Worm (Caenorhabditis elegans): Measurements from ENCODE around the gene his-39.
A peak's percentile ranks its signal among the peaks of the same experiment; 100 is the strongest.

his-39 gene

DNA sequence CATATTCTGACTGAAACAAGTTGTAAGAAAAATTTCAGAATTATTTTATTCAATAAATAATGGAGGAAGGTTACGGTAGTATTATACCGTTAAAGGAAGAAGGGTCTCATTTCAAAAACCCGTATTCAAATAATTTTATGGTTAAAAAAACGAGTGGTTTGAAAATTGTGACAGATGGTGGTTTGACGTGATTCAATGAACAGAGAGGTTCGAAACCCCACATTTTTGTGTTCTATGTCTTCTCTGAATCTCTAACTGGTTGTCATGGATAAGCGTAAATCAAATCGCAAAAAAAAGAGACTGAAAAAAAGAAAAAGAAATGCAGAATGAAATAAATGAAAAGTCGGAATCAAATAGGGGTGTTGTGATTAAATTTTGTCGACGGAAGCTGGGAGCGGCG, 29.0 kb upstream of the his-39 start, which contains the start of gene ZK994.6 (continued):
- TF ChIP-seq ztf-6 (GFP tag; IDR thresholded peaks at IDR 0.05) (no peak), F52B5.7 (tag; optimal IDR thresholded peaks at IDR 0.05) (no peak)

DNA sequence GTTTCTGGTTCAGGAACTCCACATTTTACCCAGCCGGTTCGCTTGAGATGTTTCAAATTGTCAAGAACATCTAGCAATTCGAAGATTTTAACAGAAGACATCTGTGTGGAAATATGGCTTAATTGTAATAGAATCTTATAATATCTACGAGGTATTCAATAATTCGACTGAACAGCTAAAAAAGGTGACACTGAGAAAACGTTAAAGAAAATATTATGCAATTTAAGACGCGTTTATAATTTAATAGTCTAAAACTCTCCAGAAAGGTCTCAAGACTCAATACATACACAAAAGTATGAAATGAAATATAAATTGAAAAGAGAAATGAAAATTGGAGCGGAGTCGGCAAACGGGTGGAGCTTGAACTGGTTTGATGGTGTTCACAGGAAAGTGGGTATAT, 23.0 kb upstream of the his-39 start, which contains the start of gene F45F2.9:
F45F2.9 (minus strand) TSS at position 101 of the 400 bp plus-strand sequence.
- peak; percentile 15 for TF ChIP-seq hrde-1 (tag; optimal IDR thresholded peaks at IDR 0.05; ENCODE audit: borderline replicate concordance)
- no peak for TF ChIP-seq nhr-179 (tag; optimal IDR thresholded peaks at IDR 0.05)

DNA sequence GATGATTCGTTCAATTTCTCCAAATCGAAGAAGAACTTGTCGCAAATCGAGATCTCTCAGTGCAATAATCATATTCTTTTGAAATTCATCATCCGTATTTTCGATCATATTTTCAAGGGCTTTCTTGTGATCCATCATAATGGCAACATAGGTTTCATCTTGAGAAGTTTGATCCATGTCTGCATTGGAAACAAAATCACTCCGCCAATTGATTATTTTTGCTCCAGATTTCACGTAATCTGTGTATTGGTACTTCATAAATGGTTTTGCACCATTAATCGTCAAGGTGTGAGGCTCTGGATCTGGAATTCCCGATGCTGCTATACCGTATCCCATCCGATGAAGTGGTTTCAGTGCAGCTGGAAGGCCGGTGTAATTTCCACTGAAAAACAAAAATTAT, 19.9 kb upstream of the his-39 start:
- TF ChIP-seq mcd-1 (GFP tag; IDR thresholded peaks at IDR 0.05) (no peak), nfya-2 (GFP tag; IDR thresholded peaks at IDR 0.05) (no peak), T26A5.8 (tag; optimal IDR thresholded peaks at IDR 0.05) (no peak), aptf-2 (GFP tag; conservative IDR thresholded peaks at IDR 0.05) (no peak), cebp-2 (GFP tag; IDR thresholded peaks at IDR 0.05) (no peak), hsf-1 (GFP tag; IDR thresholded peaks at IDR 0.05) (no peak), attf-3 (GFP tag; conservative IDR thresholded peaks at IDR 0.05) (no peak)

DNA sequence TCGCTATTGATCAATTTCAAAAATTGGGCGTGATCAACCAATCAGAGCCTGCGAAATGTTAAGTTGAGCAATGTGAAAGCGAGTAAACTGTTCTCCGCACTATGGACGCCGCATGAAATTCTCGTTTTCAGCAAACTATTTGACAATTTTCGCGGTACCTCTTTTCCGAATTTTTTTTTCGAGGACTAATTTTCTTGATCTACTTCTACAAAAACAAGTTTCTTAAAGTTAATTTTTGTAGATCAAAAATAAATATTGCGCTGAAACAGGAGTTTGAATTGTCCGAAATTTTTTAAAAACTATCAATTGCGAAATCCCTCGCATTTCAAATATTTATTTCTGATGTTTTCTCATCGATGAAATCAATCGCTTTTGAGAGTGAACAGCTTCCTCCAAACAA, 18.6 kb upstream of the his-39 start:
- no peak for TF ChIP-seq F49E8.2 (tag; optimal IDR thresholded peaks at IDR 0.05; ENCODE audit: insufficient read depth)
- peak; percentile 49 for TF ChIP-seq efl-1 (GFP tag; optimal IDR thresholded peaks at IDR 0.05)
- no peak for TF ChIP-seq lir-1 (GFP tag; conservative IDR thresholded peaks at IDR 0.05)
- TF ChIP-seq cebp-1 (GFP tag; IDR thresholded peaks at IDR 0.05) = no peak
- no peak for TF ChIP-seq cebp-1 (tag; optimal IDR thresholded peaks at IDR 0.05)
- no peak for TF ChIP-seq madf-10 (tag; optimal IDR thresholded peaks at IDR 0.05)
- TF ChIP-seq lsl-1 (GFP tag; optimal IDR thresholded peaks at IDR 0.05) = peak; percentile 5
- no peak for TF ChIP-seq tlf-1 (GFP tag; optimal IDR thresholded peaks at IDR 0.05)
- no peak for TF ChIP-seq nhr-120 (GFP tag; IDR thresholded peaks at IDR 0.05)
- no peak for TF ChIP-seq pha-4 (tag; optimal IDR thresholded peaks at IDR 0.05)
- no peak for TF ChIP-seq zim-3 (tag; optimal IDR thresholded peaks at IDR 0.05)
- peak; percentile 65 for TF ChIP-seq madf-6 (GFP tag; IDR thresholded peaks at IDR 0.05)
- TF ChIP-seq Y53G8AR.9 (GFP tag; conservative IDR thresholded peaks at IDR 0.05) = no peak
- no peak for TF ChIP-seq T07F8.4 (tag; optimal IDR thresholded peaks at IDR 0.05)
- 0 out of 2 replicates have a peak, but pooled peaks have one; percentile 15 for TF ChIP-seq madf-8 (GFP tag; conservative IDR thresholded peaks at IDR 0.05)
- TF ChIP-seq F23B12.7 (tag; optimal IDR thresholded peaks at IDR 0.05; ENCODE audit: insufficient read depth) = no peak

DNA sequence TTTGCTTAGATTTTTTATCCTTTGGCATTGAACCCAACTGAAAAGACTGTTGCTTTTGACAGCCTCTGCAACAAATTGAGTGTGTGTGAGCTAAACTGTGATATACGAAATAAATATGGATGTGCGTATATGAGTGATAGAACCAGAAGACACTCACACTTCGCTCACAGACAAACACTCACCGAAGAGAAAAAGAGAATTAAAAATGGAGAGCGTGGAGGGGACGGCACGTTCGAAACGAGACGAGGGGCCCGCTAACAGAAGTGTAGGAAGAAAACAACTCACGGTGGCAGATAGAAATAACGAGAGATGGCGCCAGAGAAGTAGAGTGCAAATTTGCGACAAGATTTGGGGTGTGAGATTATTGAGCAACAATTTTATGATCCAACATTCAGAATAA, 18.0 kb upstream of the his-39 start:
- TF ChIP-seq mes-4 (tag; optimal IDR thresholded peaks at IDR 0.05) = no peak
- TF ChIP-seq atf-7 (tag; optimal IDR thresholded peaks at IDR 0.05) = no peak
- peak; percentile 35; the same call in 1 of the 2 replicates for TF ChIP-seq hmg-1.2 (GFP tag; IDR thresholded peaks at IDR 0.05)
- peak; percentile 36; the same call in 1 of the 2 replicates for TF ChIP-seq dox-1 (GFP tag; IDR thresholded peaks at IDR 0.05)
- no peak for TF ChIP-seq F33H1.4 (GFP tag; IDR thresholded peaks at IDR 0.05)
- no peak for TF ChIP-seq D2030.7 (GFP tag; IDR thresholded peaks at IDR 0.05)
- no peak for TF ChIP-seq snpc-1.3 (tag; optimal IDR thresholded peaks at IDR 0.05; ENCODE audit: insufficient read depth)
- TF ChIP-seq snpc-1.1 (tag; optimal IDR thresholded peaks at IDR 0.05; ENCODE audit: insufficient read depth) = no peak
- peak; percentile 33 for TF ChIP-seq dpff-1 (tag; optimal IDR thresholded peaks at IDR 0.05)
- no peak for TF ChIP-seq nfyb-1 (GFP tag; IDR thresholded peaks at IDR 0.05)
- TF ChIP-seq Y56A3A.18 (GFP tag; IDR thresholded peaks at IDR 0.05) = no peak
- TF ChIP-seq xnd-1 (tag; optimal IDR thresholded peaks at IDR 0.05) = peak; percentile 18
- TF ChIP-seq K12H6.12 (tag; optimal IDR thresholded peaks at IDR 0.05) = peak; percentile 7
- no peak for TF ChIP-seq attf-5 (GFP tag; optimal IDR thresholded peaks at IDR 0.05)
- TF ChIP-seq ceh-100 (GFP tag; IDR thresholded peaks at IDR 0.05) = no peak
- TF ChIP-seq F55B11.4 (tag; optimal IDR thresholded peaks at IDR 0.05; ENCODE audit: borderline replicate concordance, insufficient read depth) = no peak
- TF ChIP-seq T26A5.8 (tag; optimal IDR thresholded peaks at IDR 0.05) = no peak
- TF ChIP-seq bed-2 (GFP tag; IDR thresholded peaks at IDR 0.05) = no peak
